Worm (Caenorhabditis elegans): ENCODE measurements around the gene M02E1.4.

ce11 chrX:295726-296125, 17.3 kb upstream of the M02E1.4 start:
- TF ChIP-seq T07F8.4 (tag; optimal IDR thresholded peaks at IDR 0.05) (no peak), him-1 (tag; optimal IDR thresholded peaks at IDR 0.05) (no peak), repo-1 (tag; optimal IDR thresholded peaks at IDR 0.05) (no peak), dpl-1 (GFP tag; optimal IDR thresholded peaks at IDR 0.05) (no peak), fkh-3 (tag; optimal IDR thresholded peaks at IDR 0.05) (no peak), attf-5 (GFP tag; optimal IDR thresholded peaks at IDR 0.05) (no peak), let-526 (GFP tag; IDR thresholded peaks at IDR 0.05) (no peak), ceh-91 (GFP tag; IDR thresholded peaks at IDR 0.05) (no peak), snpc-4 (GFP tag; optimal IDR thresholded peaks at IDR 0.05) (no peak), snpc-4 (tag; optimal IDR thresholded peaks at IDR 0.05) (no peak), pha-4 (tag; optimal IDR thresholded peaks at IDR 0.05) (no peak), hmg-1.2 (GFP tag; IDR thresholded peaks at IDR 0.05) (no peak), bed-2 (GFP tag; IDR thresholded peaks at IDR 0.05) (no peak), efl-1 (GFP tag; optimal IDR thresholded peaks at IDR 0.05) (no peak), nhr-27 (tag; optimal IDR thresholded peaks at IDR 0.05) (no peak)

All from whole organism, young adult.